Fruit fly (Drosophila melanogaster): ENCODE measurements around the gene Sod1.

- TF ChIP-seq Dad (GFP tag; optimal IDR thresholded peaks at IDR 0.05) (no peak), CG9797 (GFP tag; optimal IDR thresholded peaks at IDR 0.05) (no peak), CG42726 (GFP tag; IDR thresholded peaks at IDR 0.05; ENCODE audit: partially characterized antibody) (0 out of 2 replicates have a peak, but pooled peaks have one; percentile 10), ewg (GFP tag; optimal IDR thresholded peaks at IDR 0.05) (no peak), CG7271 (tag; optimal IDR thresholded peaks at IDR 0.05) (no peak), dmrt11E (tag; optimal IDR thresholded peaks at IDR 0.05) (no peak), Ada2b (GFP tag; IDR thresholded peaks at IDR 0.05) (no peak)
Observed at dm6 chr3L:11119396-11119900, 5.9 kb upstream of the Sod1 start.

Measured in whole organism, embryonic.